Fruit fly (Drosophila melanogaster): ENCODE results near the gene Dhod.

DNA sequence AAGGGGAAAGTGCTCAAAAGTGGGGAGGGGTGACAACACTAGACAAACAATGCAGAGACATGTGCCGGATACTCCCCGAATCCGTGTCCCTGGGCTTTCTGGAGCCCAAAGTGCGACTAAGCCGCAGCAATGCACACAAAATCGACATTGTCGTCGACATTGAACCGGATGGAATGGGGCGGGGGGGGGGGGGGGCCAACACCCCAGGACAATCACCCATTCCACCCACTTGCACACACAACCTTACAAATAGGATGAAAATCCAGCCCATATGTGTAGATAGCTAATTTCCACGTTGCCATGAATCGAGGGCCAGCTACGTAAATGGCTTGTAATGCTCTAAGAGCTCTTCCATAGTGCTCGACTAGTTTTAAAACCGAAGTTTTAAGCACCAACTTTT is 32.0 kb downstream of the Dhod start:
- no peak for TF ChIP-seq CG8478 (optimal IDR thresholded peaks at IDR 0.05)
- no peak for TF ChIP-seq CTCF (optimal IDR thresholded peaks at IDR 0.05)
